Fruit fly (Drosophila melanogaster) whole organism, embryonic: Measurements from ENCODE around the gene djl.

Experiments
- ATbp ChIP-seq: fragments of 200-800 bp; sonication (Bioruptor generic); optimal IDR thresholded peaks from 2 replicates; lab custom pipeline; 2017; ENCODE audit warnings: missing biosample characterization, mild to moderate bottlenecking, missing genetic modification characterization, missing genetic modification reagents
- Atf3 ChIP-seq: fragments of 200-800 bp; sonication (Bioruptor generic); optimal IDR thresholded peaks from 3 replicates; lab custom pipeline; 2016; ENCODE audit warnings: missing biosample characterization, missing genetic modification characterization
- Awh ChIP-seq: fragments of 200-800 bp; sonication (Bioruptor generic); IDR thresholded peaks from 2 replicates; pipeline ENCODE4, ENCODE4 v1.3.6; 2022; ENCODE audit warnings: missing biosample characterization, missing genetic modification characterization
- BtbVII ChIP-seq: fragments of 200-800 bp; sonication (Bioruptor generic); optimal IDR thresholded peaks from 3 replicates; lab custom pipeline; 2017; ENCODE audit warnings: missing biosample characterization, mild to moderate bottlenecking, missing genetic modification characterization
- CG10565 ChIP-seq: fragments of 200-800 bp; sonication (Bioruptor generic); optimal IDR thresholded peaks from 3 replicates; lab custom pipeline; 2016; ENCODE audit warnings: missing biosample characterization, mild to moderate bottlenecking, missing genetic modification characterization
- CG12071 ChIP-seq: fragments of 200-800 bp; sonication (Bioruptor generic); optimal IDR thresholded peaks from 3 replicates; lab custom pipeline; 2018; ENCODE audit warnings: missing biosample characterization, mild to moderate bottlenecking, missing genetic modification characterization
- CG14050 ChIP-seq: fragments of 200-800 bp; sonication (Bioruptor generic); IDR thresholded peaks from 3 replicates; pipeline ENCODE4 v1.3.6; 2022; ENCODE audit warnings: missing biosample characterization, missing genetic modification characterization
- CG15269 ChIP-seq: fragments of 200-800 bp; sonication (Bioruptor generic); optimal IDR thresholded peaks from 2 replicates; lab custom pipeline; 2018; ENCODE audit warnings: missing biosample characterization, mild to moderate bottlenecking, missing genetic modification characterization, moderate library complexity
- CG16813 ChIP-seq: fragments of 200-800 bp; sonication (Bioruptor generic); IDR thresholded peaks from 3 replicates; pipeline ENCODE4 v1.3.6; 2022; ENCODE audit warnings: missing biosample characterization, missing genetic modification characterization; ENCODE audit not compliant: partially characterized antibody
- CG16815 ChIP-seq: fragments of 200-800 bp; sonication (Bioruptor generic); optimal IDR thresholded peaks from 3 replicates; lab custom pipeline; 2017; ENCODE audit warnings: missing biosample characterization, mild to moderate bottlenecking, missing genetic modification characterization
- CG17328 ChIP-seq: fragments of 200-800 bp; sonication (Bioruptor generic); IDR thresholded peaks from 2 replicates; pipeline ENCODE4 v1.3.6; 2022; ENCODE audit warnings: missing biosample characterization, missing genetic modification characterization
- CG18011 ChIP-seq: fragments of 200-800 bp; sonication (Bioruptor generic); optimal IDR thresholded peaks from 2 replicates; lab custom pipeline; 2017; ENCODE audit warnings: missing biosample characterization, missing genetic modification characterization, mild to moderate bottlenecking, moderate library complexity, missing genotype
- CG30020 ChIP-seq: fragments of 200-800 bp; optimal IDR thresholded peaks from 2 replicates; lab custom pipeline; 2019; ENCODE audit warnings: missing biosample characterization, mild to moderate bottlenecking, missing genetic modification characterization, moderate library complexity
- CG30431 ChIP-seq: fragments of 200-800 bp; sonication (Bioruptor generic); optimal IDR thresholded peaks from 2 replicates; lab custom pipeline; 2017; ENCODE audit warnings: missing biosample characterization, missing genetic modification characterization
- CG3065 ChIP-seq: fragments of 200-800 bp; sonication (Bioruptor generic); optimal IDR thresholded peaks from 2 replicates; lab custom pipeline; 2016; ENCODE audit warnings: missing biosample characterization, missing genetic modification characterization
- CG32532 ChIP-seq: fragments of 200-800 bp; sonication (Bioruptor generic); IDR thresholded peaks from 2 replicates; pipeline ENCODE4 v1.3.6; 2022; ENCODE audit warnings: missing biosample characterization, missing genetic modification characterization
- CG4282 ChIP-seq: fragments of 200-800 bp; sonication (Bioruptor generic); optimal IDR thresholded peaks from 2 replicates; lab custom pipeline; 2016; ENCODE audit warnings: missing biosample characterization, missing genetic modification characterization
- CG6683 ChIP-seq: fragments of 200-800 bp; sonication (Bioruptor generic); optimal IDR thresholded peaks from 2 replicates; lab custom pipeline; 2017; ENCODE audit warnings: missing biosample characterization, mild to moderate bottlenecking, missing genetic modification characterization, missing genetic modification reagents
- CG8290 ChIP-seq, 3 experiments: fragments of 200-800 bp; sonication (Bioruptor generic); optimal IDR thresholded peaks; 2 replicates each; lab custom pipeline; 2016 to 2019; ENCODE audit warnings: missing biosample characterization in 3 of 3, missing genetic modification characterization in 3 of 3, mild to moderate bottlenecking in 2 of 3, moderate library complexity in 1 of 3
- CrebB ChIP-seq: fragments of 200-800 bp; sonication (Bioruptor generic); optimal IDR thresholded peaks from 3 replicates; lab custom pipeline; 2018; ENCODE audit warnings: missing biosample characterization, mild to moderate bottlenecking, missing genetic modification characterization
- Deaf1 ChIP-seq: fragments of 200-800 bp; optimal IDR thresholded peaks from 3 replicates; lab custom pipeline; 2019; ENCODE audit warnings: missing biosample characterization, mild to moderate bottlenecking, missing genetic modification characterization, moderate library complexity
- Dll ChIP-seq: fragments of 200-800 bp; sonication (Bioruptor generic); IDR thresholded peaks from 4 replicates; pipeline ENCODE4 v1.3.6; 2022; ENCODE audit warnings: missing biosample characterization, missing genetic modification characterization; ENCODE audit not compliant: partially characterized antibody
- GATAe ChIP-seq: fragments of 200-800 bp; sonication (Bioruptor generic); conservative IDR thresholded peaks from 2 replicates; pipeline ENCODE4 v1.3.6; 2022; ENCODE audit warnings: missing biosample characterization, missing genetic modification characterization
- Hr39 ChIP-seq: fragments of >200 bp; optimal IDR thresholded peaks from 2 replicates; lab custom pipeline; 2017
- Hr51 ChIP-seq, 2 experiments: fragments of 200-800 bp; sonication (Bioruptor generic); optimal IDR thresholded peaks; 2 replicates in 1 of 2; 3 replicates in 1 of 2; lab custom pipeline; 2016 to 2018; ENCODE audit warnings: missing biosample characterization in 2 of 2, missing genetic modification characterization in 2 of 2, mild to moderate bottlenecking in 1 of 2, moderate library complexity in 1 of 2
- MTF-1 ChIP-seq: fragments of 200-800 bp; sonication (Bioruptor generic); optimal IDR thresholded peaks from 2 replicates; lab custom pipeline; 2018; ENCODE audit warnings: missing biosample characterization, mild to moderate bottlenecking, missing genetic modification characterization, borderline replicate concordance
- Ptx1 ChIP-seq: fragments of 200-800 bp; sonication (Bioruptor generic); IDR thresholded peaks from 2 replicates; pipeline ENCODE4 v1.3.6; 2022; ENCODE audit warnings: missing biosample characterization, missing genetic modification characterization
- Six4 ChIP-seq: fragments of 200-800 bp; sonication (Bioruptor generic); optimal IDR thresholded peaks from 2 replicates; lab custom pipeline; 2016; ENCODE audit warnings: missing biosample characterization, missing genetic modification characterization
- Sox100B ChIP-seq: fragments of 200-800 bp; sonication (Bioruptor generic); optimal IDR thresholded peaks from 3 replicates; lab custom pipeline; 2018; ENCODE audit warnings: missing biosample characterization, mild to moderate bottlenecking, missing genetic modification characterization
- ap ChIP-seq: fragments of 200-800 bp; sonication (Bioruptor generic); IDR thresholded peaks from 2 replicates; pipeline ENCODE4 v1.3.6; 2022; ENCODE audit warnings: missing biosample characterization, missing genetic modification characterization
- ara ChIP-seq: fragments of 200-800 bp; sonication (Bioruptor generic); IDR thresholded peaks from 2 replicates; pipeline ENCODE4 v1.3.6; 2022; ENCODE audit warnings: missing biosample characterization, missing genetic modification characterization
- bowl ChIP-seq: fragments of 200-800 bp; sonication (Bioruptor generic); IDR thresholded peaks from 2 replicates; pipeline ENCODE4 v1.3.6; 2022; ENCODE audit warnings: missing biosample characterization, missing genetic modification characterization
- chn ChIP-seq: fragments of 200-800 bp; sonication (Bioruptor generic); optimal IDR thresholded peaks from 2 replicates; lab custom pipeline; 2016; ENCODE audit warnings: missing biosample characterization, missing genetic modification characterization
- crol ChIP-seq: fragments of 200-800 bp; sonication (Bioruptor generic); IDR thresholded peaks from 2 replicates; pipeline ENCODE4 v1.3.6; 2022; ENCODE audit warnings: missing biosample characterization, missing genetic modification characterization
- emc ChIP-seq: fragments of 200-800 bp; sonication (Bioruptor generic); optimal IDR thresholded peaks from 2 replicates; lab custom pipeline; 2016; ENCODE audit warnings: missing biosample characterization, missing genetic modification characterization
- gem ChIP-seq: fragments of 200-800 bp; sonication (Bioruptor generic); optimal IDR thresholded peaks from 2 replicates; lab custom pipeline; 2019; ENCODE audit warnings: missing biosample characterization, mild to moderate bottlenecking, missing genetic modification characterization, moderate library complexity
- gfzf ChIP-seq: fragments of 200-800 bp; sonication (Bioruptor generic); optimal IDR thresholded peaks from 2 replicates; lab custom pipeline; 2016; ENCODE audit warnings: missing biosample characterization, mild to moderate bottlenecking, missing genetic modification characterization, moderate library complexity
- grau ChIP-seq: fragments of 200-800 bp; optimal IDR thresholded peaks from 3 replicates; lab custom pipeline; 2019; ENCODE audit warnings: missing biosample characterization, mild to moderate bottlenecking, missing genetic modification characterization, moderate library complexity
- hbn ChIP-seq: fragments of 200-800 bp; sonication (Bioruptor generic); IDR thresholded peaks from 2 replicates; pipeline ENCODE4 v1.3.6; 2022; ENCODE audit warnings: missing biosample characterization, missing genetic modification characterization; ENCODE audit not compliant: partially characterized antibody
- ind ChIP-seq: fragments of 200-800 bp; sonication (Bioruptor generic); optimal IDR thresholded peaks from 3 replicates; lab custom pipeline; 2016; ENCODE audit warnings: missing biosample characterization, missing genetic modification characterization
- jumu ChIP-seq: fragments of 200-800 bp; sonication (Bioruptor generic); optimal IDR thresholded peaks from 3 replicates; lab custom pipeline; 2016; ENCODE audit warnings: missing biosample characterization, missing genetic modification characterization
- nerfin-1 ChIP-seq: fragments of 200-800 bp; sonication (Bioruptor generic); optimal IDR thresholded peaks from 3 replicates; lab custom pipeline; 2019; ENCODE audit warnings: missing biosample characterization, mild to moderate bottlenecking, missing genetic modification characterization, moderate library complexity
- oc ChIP-seq: fragments of 200-800 bp; sonication (Bioruptor generic); optimal IDR thresholded peaks from 2 replicates; lab custom pipeline; 2018; ENCODE audit warnings: missing biosample characterization, mild to moderate bottlenecking, missing genetic modification characterization, moderate library complexity
- pfk ChIP-seq: fragments of 200-800 bp; sonication (Bioruptor generic); optimal IDR thresholded peaks from 2 replicates; lab custom pipeline; 2018; ENCODE audit warnings: missing biosample characterization, mild to moderate bottlenecking, missing genetic modification characterization, moderate library complexity
- prd ChIP-seq, 3 experiments: fragments of >200 bp in 2 of 3; fragments of 200-800 bp in 1 of 3; sonication (Bioruptor generic) in 1 of 3; optimal IDR thresholded peaks in 2 of 3; IDR thresholded peaks in 1 of 3; 2 replicates in 2 of 3; 3 replicates in 1 of 3; pipeline versions ENCODE4 v1.3.6 to Lab custom; 2017 to 2022; ENCODE audit warnings: missing biosample characterization in 1 of 3, missing genetic modification characterization in 1 of 3
- pros ChIP-seq: fragments of 200-800 bp; sonication (Bioruptor generic); optimal IDR thresholded peaks from 3 replicates; lab custom pipeline; 2019; ENCODE audit warnings: missing biosample characterization, mild to moderate bottlenecking, missing genetic modification characterization, moderate library complexity
- pum ChIP-seq: fragments of 200-800 bp; sonication (Bioruptor generic); optimal IDR thresholded peaks from 2 replicates; lab custom pipeline; 2016; ENCODE audit warnings: missing biosample characterization, missing genetic modification characterization
- row ChIP-seq: fragments of 200-800 bp; sonication (Bioruptor generic); IDR thresholded peaks from 3 replicates; pipeline ENCODE4 v1.3.6; 2022; ENCODE audit warnings: missing biosample characterization, missing genetic modification characterization
- schlank ChIP-seq: fragments of 200-800 bp; sonication (Bioruptor generic); optimal IDR thresholded peaks from 2 replicates; lab custom pipeline; 2018; ENCODE audit warnings: missing biosample characterization, mild to moderate bottlenecking, missing genetic modification characterization
- stc ChIP-seq: fragments of 200-800 bp; sonication (Bioruptor generic); IDR thresholded peaks from 2 replicates; pipeline ENCODE4 v1.3.6; 2022; ENCODE audit warnings: missing biosample characterization, missing genetic modification characterization

The djl gene

DNA sequence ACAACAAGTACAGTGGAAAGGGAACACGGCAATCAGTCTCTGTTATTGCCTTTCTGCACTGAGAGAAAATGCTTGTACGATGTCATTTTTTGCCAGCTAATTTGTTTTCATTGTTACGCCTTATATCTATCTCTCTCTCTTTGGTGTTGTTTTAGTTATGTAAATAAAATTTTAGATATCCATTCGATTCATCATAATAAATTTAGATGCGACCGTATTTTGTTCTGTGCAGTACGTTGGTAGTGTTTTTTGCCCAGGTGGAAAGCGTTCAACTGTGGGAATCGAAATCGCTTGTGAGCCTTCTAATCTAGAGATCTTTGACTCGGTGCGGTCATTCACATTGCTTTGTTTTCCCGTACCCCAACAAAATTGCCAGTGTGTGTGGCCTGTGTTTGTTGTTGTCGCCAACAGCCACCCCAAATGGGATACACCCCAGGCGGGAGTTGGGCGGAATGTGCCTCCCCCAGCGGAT lies 15.2 kb downstream of the djl start (continued):
- TF ChIP-seq ATbp (GFP tag; lab: Kevin White, UChicago) = peak; percentile 91
- TF ChIP-seq pros (GFP tag; lab: Kevin White, UChicago) = no peak
- peak; percentile 91 for TF ChIP-seq BtbVII (GFP tag; lab: Kevin White, UChicago)
- no peak for TF ChIP-seq stc (GFP tag; lab: Robert Waterston, UW)
- no peak for TF ChIP-seq Dll (GFP tag; lab: Robert Waterston, UW)
- TF ChIP-seq GATAe = no peak
- peak; percentile 75 for TF ChIP-seq emc (GFP tag; lab: Kevin White, UChicago)
- peak; percentile 87 for TF ChIP-seq oc (tag; lab: Kevin White, UChicago)
- TF ChIP-seq pfk (GFP tag; lab: Kevin White, UChicago) = peak; percentile 29
- peak; percentile 78 for TF ChIP-seq CG4282 (GFP tag; lab: Kevin White, UChicago)
- TF ChIP-seq CG18011 (GFP tag; lab: Kevin White, UChicago) = peak; percentile 62
- TF ChIP-seq CG12071 (GFP tag; lab: Kevin White, UChicago) = peak; percentile 85
- no peak for TF ChIP-seq ap (GFP tag; lab: Robert Waterston, UW)
- TF ChIP-seq ind = peak; percentile 93
- TF ChIP-seq gfzf (GFP tag; lab: Kevin White, UChicago) = no peak
- peak; percentile 83 for TF ChIP-seq nerfin-1 (tag; lab: Kevin White, UChicago)
- TF ChIP-seq pum (GFP tag; lab: Kevin White, UChicago) = peak; percentile 81
- peak; percentile 72 for TF ChIP-seq CG8290 (GFP tag; optimal IDR thresholded peaks at IDR 0.05; lab: Kevin White, UChicago)
- peak; percentile 23 to 79 for TF ChIP-seq CG8290 (tag; optimal IDR thresholded peaks at IDR 0.05; lab: Kevin White, UChicago)
- no peak for TF ChIP-seq CG32532 (GFP tag; lab: Robert Waterston, UW)
- TF ChIP-seq CG10565 (GFP tag; lab: Kevin White, UChicago) = peak; percentile 63
- TF ChIP-seq chn (GFP tag; lab: Kevin White, UChicago) = peak; percentile 88
- TF ChIP-seq bowl (GFP tag; lab: Robert Waterston, UW) = no peak
- TF ChIP-seq prd (optimal IDR thresholded peaks at IDR 0.05; lab: Kevin White, UChicago) = no peak
- TF ChIP-seq prd (GFP tag; IDR thresholded peaks at IDR 0.05; lab: Robert Waterston, UW) = no peak
- TF ChIP-seq CG30020 (tag; lab: Kevin White, UChicago) = peak; percentile 42
- TF ChIP-seq jumu (GFP tag; lab: Kevin White, UChicago) = peak; percentile 72
- peak; percentile 66 for TF ChIP-seq Deaf1 (tag; lab: Kevin White, UChicago)
- peak; percentile 81 for TF ChIP-seq Atf3
- no peak for TF ChIP-seq row (GFP tag; lab: Robert Waterston, UW)
- peak; percentile 64 for TF ChIP-seq schlank (tag; lab: Kevin White, UChicago)
- no peak for TF ChIP-seq crol (GFP tag; lab: Robert Waterston, UW)
- no peak for TF ChIP-seq Awh (GFP tag; lab: Robert Waterston, UW)
- TF ChIP-seq CG3065 = peak; percentile 42
- TF ChIP-seq CG30431 = peak; percentile 77
- peak; percentile 78 for TF ChIP-seq CG16815 (GFP tag; lab: Kevin White, UChicago)
- TF ChIP-seq CG17328 = no peak
- TF ChIP-seq grau = peak; percentile 89
- TF ChIP-seq CG16813 (GFP tag; lab: Robert Waterston, UW) = no peak
- no peak for TF ChIP-seq ara
- peak; percentile 77 for TF ChIP-seq CrebB
- TF ChIP-seq gem = peak; percentile 91
- peak; percentile 89 for TF ChIP-seq Sox100B (GFP tag; lab: Kevin White, UChicago)
- TF ChIP-seq CG6683 (GFP tag; lab: Kevin White, UChicago) = peak; percentile 85
- TF ChIP-seq Ptx1 (GFP tag; lab: Robert Waterston, UW) = no peak
- peak; percentile 89 for TF ChIP-seq Six4
- TF ChIP-seq Hr51 (GFP tag; optimal IDR thresholded peaks at IDR 0.05; lab: Kevin White, UChicago) = peak; percentile 75 to 90
- TF ChIP-seq hbn (GFP tag; lab: Robert Waterston, UW) = no peak
- peak; percentile 89 for TF ChIP-seq CG15269
- TF ChIP-seq CG14050 (GFP tag; lab: Robert Waterston, UW) = no peak
- no peak for TF ChIP-seq Hr39 (lab: Kevin White, UChicago)
- TF ChIP-seq MTF-1 (GFP tag; lab: Kevin White, UChicago) = peak; percentile 70
